Worm (Caenorhabditis elegans) whole organism, young adult: ENCODE data around the gene wht-6.
A peak's percentile ranks its signal among the peaks of the same experiment; 100 is the strongest.

Experiments used
- B0019.2 ChIP-seq: fragments of 200-800 bp; sonication (Bioruptor generic); conservative IDR thresholded peaks from 2 replicates; pipeline ENCODE4 v1.3.6; 2022; ENCODE audit warnings: missing genetic modification reagents, missing genetic modification characterization, missing compliant biosample characterization
- B0336.3 ChIP-seq: fragments of 200-800 bp; sonication (Bioruptor generic); IDR thresholded peaks from 2 replicates; pipeline ENCODE4 v1.3.6; 2022; ENCODE audit warnings: missing genetic modification characterization, missing compliant biosample characterization
- C06A6.2 ChIP-seq: fragments of 200-800 bp; sonication (Bioruptor generic); conservative IDR thresholded peaks from 2 replicates; pipeline ENCODE4 v1.3.6; 2022; ENCODE audit warnings: missing genetic modification characterization, missing compliant biosample characterization
- F10E7.11 ChIP-seq: sonication (generic microtip); optimal IDR thresholded peaks from 2 replicates; lab custom pipeline; 2017; ENCODE audit warnings: mild to moderate bottlenecking, missing genetic modification characterization, moderate library complexity, missing compliant biosample characterization
- F23B12.7 ChIP-seq: sonication (generic microtip); optimal IDR thresholded peaks from 2 replicates; lab custom pipeline; 2017; ENCODE audit warnings: missing genetic modification characterization, mild to moderate bottlenecking, missing compliant biosample characterization, antibody characterized with exemption, moderate library complexity; ENCODE audit not compliant: insufficient read depth
- F39B2.1 ChIP-seq: fragments of 200-800 bp; sonication (Bioruptor generic); IDR thresholded peaks from 2 replicates; pipeline ENCODE4 v1.3.6; 2022; ENCODE audit warnings: missing genetic modification reagents, missing genetic modification characterization, missing compliant biosample characterization
- F49E8.2 ChIP-seq: sonication (generic microtip); optimal IDR thresholded peaks from 3 replicates; lab custom pipeline; 2017; ENCODE audit warnings: missing genetic modification characterization, mild to moderate bottlenecking, missing compliant biosample characterization, antibody characterized with exemption, moderate library complexity; ENCODE audit not compliant: insufficient read depth
- T07F8.4 ChIP-seq: sonication (generic microtip); optimal IDR thresholded peaks from 2 replicates; lab custom pipeline; 2016; ENCODE audit warnings: mild to moderate bottlenecking, missing genetic modification characterization, moderate library complexity, missing compliant biosample characterization
- Y53G8AR.9 ChIP-seq: fragments of 200-800 bp; sonication (Bioruptor generic); conservative IDR thresholded peaks from 2 replicates; pipeline ENCODE4 v1.3.6; 2022; ENCODE audit warnings: missing genetic modification reagents, missing genetic modification characterization, missing compliant biosample characterization
- Y67H2A.10 ChIP-seq: fragments of 200-800 bp; sonication (Bioruptor generic); conservative IDR thresholded peaks from 2 replicates; pipeline ENCODE4 v1.3.6; 2022; ENCODE audit warnings: missing genetic modification reagents, missing genetic modification characterization, missing compliant biosample characterization
- ZK185.1 ChIP-seq: sonication (generic microtip); optimal IDR thresholded peaks from 2 replicates; lab custom pipeline; 2016; ENCODE audit warnings: mild to moderate bottlenecking, missing genetic modification characterization, missing compliant biosample characterization; ENCODE audit not compliant: poor library complexity, severe bottlenecking
- aptf-2 ChIP-seq: fragments of 200-800 bp; sonication (Bioruptor generic); conservative IDR thresholded peaks from 2 replicates; pipeline ENCODE4 v1.3.6; 2022; ENCODE audit warnings: missing genetic modification reagents, missing genetic modification characterization, missing compliant biosample characterization
- aptf-3 ChIP-seq: fragments of 200-800 bp; sonication (Bioruptor generic); IDR thresholded peaks from 2 replicates; pipeline ENCODE4 v1.3.6; 2022; ENCODE audit warnings: missing genetic modification characterization, missing compliant biosample characterization
- athp-1 ChIP-seq: sonication (generic microtip); optimal IDR thresholded peaks from 2 replicates; lab custom pipeline; 2017; ENCODE audit warnings: mild to moderate bottlenecking, missing genetic modification characterization, missing compliant biosample characterization
- bed-2 ChIP-seq: fragments of 200-800 bp; sonication (Bioruptor generic); IDR thresholded peaks from 2 replicates; pipeline ENCODE4 v1.3.6; 2022; ENCODE audit warnings: missing genetic modification reagents, missing genetic modification characterization, missing compliant biosample characterization
- ccch-3 ChIP-seq: fragments of 200-800 bp; sonication (Bioruptor generic); optimal IDR thresholded peaks from 2 replicates; lab custom pipeline; 2018; ENCODE audit warnings: mild to moderate bottlenecking, missing genetic modification characterization, missing compliant biosample characterization
- cebp-1 ChIP-seq, 2 experiments: fragments of 200-800 bp in 1 of 2; sonication (Bioruptor generic) in 1 of 2; sonication (generic microtip) in 1 of 2; IDR thresholded peaks in 1 of 2; optimal IDR thresholded peaks in 1 of 2; 2 replicates each; pipeline versions ENCODE4 v1.3.6 to Lab custom; 2017 to 2022; ENCODE audit warnings: missing compliant biosample characterization in 2 of 2, missing genetic modification characterization in 2 of 2, mild to moderate bottlenecking in 1 of 2, missing genetic modification reagents in 1 of 2, moderate library complexity in 1 of 2
- ceh-40 ChIP-seq: fragments of 200-800 bp; sonication (Bioruptor generic); IDR thresholded peaks from 2 replicates; pipeline ENCODE4 v1.3.6; 2022; ENCODE audit warnings: missing genetic modification characterization, missing compliant biosample characterization
- chd-7 ChIP-seq: sonication (generic microtip); optimal IDR thresholded peaks from 2 replicates; lab custom pipeline; 2016; ENCODE audit warnings: mild to moderate bottlenecking, missing genetic modification characterization, moderate library complexity, missing compliant biosample characterization
- dpff-1 ChIP-seq: sonication (generic microtip); optimal IDR thresholded peaks from 2 replicates; lab custom pipeline; 2017; ENCODE audit warnings: mild to moderate bottlenecking, missing genetic modification characterization, missing compliant biosample characterization
- efl-1 ChIP-seq: fragments of 150-350 bp; optimal IDR thresholded peaks from 2 replicates; lab custom pipeline; 2014; ENCODE audit warnings: missing biosample characterization, missing genetic modification reagents, missing genetic modification characterization
- egl-18 ChIP-seq: fragments of 200-800 bp; sonication (Bioruptor generic); IDR thresholded peaks from 2 replicates; pipeline ENCODE4 v1.3.6; 2022; ENCODE audit warnings: missing genetic modification reagents, missing genetic modification characterization, missing compliant biosample characterization
- ets-4 ChIP-seq: fragments of 200-800 bp; sonication (Bioruptor generic); optimal IDR thresholded peaks from 2 replicates; lab custom pipeline; 2018; ENCODE audit warnings: mild to moderate bottlenecking, missing genetic modification characterization, missing compliant biosample characterization
- fkh-3 ChIP-seq: sonication (generic microtip); optimal IDR thresholded peaks from 2 replicates; lab custom pipeline; 2016; ENCODE audit warnings: mild to moderate bottlenecking, missing genetic modification characterization, missing compliant biosample characterization
- gei-17 ChIP-seq: fragments of 200-800 bp; sonication (Bioruptor generic); optimal IDR thresholded peaks from 2 replicates; lab custom pipeline; 2018; ENCODE audit warnings: mild to moderate bottlenecking, missing genetic modification characterization, missing compliant biosample characterization
- him-1 ChIP-seq: sonication (generic microtip); optimal IDR thresholded peaks from 2 replicates; lab custom pipeline; 2016; ENCODE audit warnings: missing genotype, missing genetic modification reagents, missing genetic modification characterization, missing compliant biosample characterization
- hlh-12 ChIP-seq: sonication (generic microtip); optimal IDR thresholded peaks from 2 replicates; lab custom pipeline; 2016; ENCODE audit warnings: missing genetic modification characterization, missing compliant biosample characterization
- hmg-1.2 ChIP-seq: fragments of 200-800 bp; sonication (Bioruptor generic); IDR thresholded peaks from 2 replicates; pipeline ENCODE4 v1.3.6; 2022; ENCODE audit warnings: missing genetic modification reagents, missing genetic modification characterization, missing compliant biosample characterization
- hmg-20 ChIP-seq: fragments of 200-800 bp; sonication (Bioruptor generic); IDR thresholded peaks from 2 replicates; pipeline ENCODE4 v1.3.6; 2022; ENCODE audit warnings: missing genetic modification reagents, missing genetic modification characterization, missing compliant biosample characterization
- hrde-1 ChIP-seq: sonication (generic microtip); optimal IDR thresholded peaks from 2 replicates; lab custom pipeline; 2016; ENCODE audit warnings: missing genetic modification characterization, mild to moderate bottlenecking, missing compliant biosample characterization, moderate library complexity, missing genotype, missing genetic modification reagents, borderline replicate concordance
- let-607 ChIP-seq, 2 experiments: fragments of 200-800 bp in 1 of 2; sonication (Bioruptor generic) in 1 of 2; sonication (generic microtip) in 1 of 2; optimal IDR thresholded peaks; 2 replicates each; lab custom pipeline; 2016 to 2018; ENCODE audit warnings: mild to moderate bottlenecking in 2 of 2, missing compliant biosample characterization in 2 of 2, missing genetic modification characterization in 2 of 2, moderate library complexity in 2 of 2, missing genotype in 1 of 2
- lin-26 ChIP-seq: fragments of 200-800 bp; sonication (Bioruptor generic); IDR thresholded peaks from 2 replicates; pipeline ENCODE4 v1.3.6; 2022; ENCODE audit warnings: missing genetic modification reagents, missing genetic modification characterization, missing compliant biosample characterization
- lsl-1 ChIP-seq: fragments of 200-800 bp; sonication (Bioruptor generic); optimal IDR thresholded peaks from 2 replicates; lab custom pipeline; 2018; ENCODE audit warnings: mild to moderate bottlenecking, missing genetic modification characterization, moderate library complexity, missing compliant biosample characterization
- madf-10 ChIP-seq: sonication (generic microtip); optimal IDR thresholded peaks from 2 replicates; lab custom pipeline; 2016; ENCODE audit warnings: mild to moderate bottlenecking, missing genetic modification characterization, missing compliant biosample characterization
- nfya-2 ChIP-seq: fragments of 200-800 bp; sonication (Bioruptor generic); IDR thresholded peaks from 2 replicates; pipeline ENCODE4 v1.3.6; 2022; ENCODE audit warnings: missing genetic modification reagents, missing genetic modification characterization, missing compliant biosample characterization
- nfyb-1 ChIP-seq: fragments of 200-800 bp; sonication (Bioruptor generic); IDR thresholded peaks from 2 replicates; pipeline ENCODE4 v1.3.6; 2022; ENCODE audit warnings: missing genetic modification reagents, missing genetic modification characterization, missing compliant biosample characterization
- nhr-90 ChIP-seq: sonication (generic microtip); optimal IDR thresholded peaks from 2 replicates; lab custom pipeline; 2016; ENCODE audit warnings: missing genotype, mild to moderate bottlenecking, missing genetic modification characterization, missing compliant biosample characterization
- sdz-38 ChIP-seq: sonication (generic microtip); optimal IDR thresholded peaks from 2 replicates; lab custom pipeline; 2016; ENCODE audit warnings: missing genotype, missing genetic modification characterization, missing compliant biosample characterization
- snpc-1.3 ChIP-seq: sonication (generic microtip); optimal IDR thresholded peaks from 2 replicates; lab custom pipeline; 2017; ENCODE audit warnings: missing genetic modification characterization, mild to moderate bottlenecking, missing compliant biosample characterization, antibody characterized with exemption, moderate library complexity, missing genotype, missing genetic modification reagents; ENCODE audit not compliant: insufficient read depth
- snpc-4 ChIP-seq, 5 experiments: fragments of 150-350 bp in 1 of 5; sonication (generic microtip) in 4 of 5; optimal IDR thresholded peaks; 2 replicates each; lab custom pipeline; 2014 to 2018; ENCODE audit warnings: missing genetic modification characterization in 5 of 5, missing biosample characterization in 3 of 5, antibody characterized with exemption in 2 of 5, mild to moderate bottlenecking in 2 of 5, missing compliant biosample characterization in 2 of 5, missing genotype in 2 of 5, moderate library complexity in 2 of 5, missing genetic modification reagents in 1 of 5
- somi-1 ChIP-seq: fragments of 200-800 bp; sonication (Bioruptor generic); optimal IDR thresholded peaks from 2 replicates; lab custom pipeline; 2018; ENCODE audit warnings: mild to moderate bottlenecking, missing genetic modification characterization, missing compliant biosample characterization
- tbp1 ChIP-seq: fragments of 200-800 bp; sonication (Bioruptor generic); optimal IDR thresholded peaks from 2 replicates; lab custom pipeline; 2018; ENCODE audit warnings: mild to moderate bottlenecking, missing genetic modification characterization, missing compliant biosample characterization
- unc-62 ChIP-seq: fragments of 150-350 bp; optimal IDR thresholded peaks from 2 replicates; lab custom pipeline; 2014; ENCODE audit warnings: missing biosample characterization, missing genetic modification reagents, missing genetic modification characterization
- xnd-1 ChIP-seq: sonication (generic microtip); optimal IDR thresholded peaks from 2 replicates; lab custom pipeline; 2016; ENCODE audit warnings: missing genotype, missing genetic modification reagents, missing genetic modification characterization, missing compliant biosample characterization
- zim-3 ChIP-seq: sonication (generic microtip); optimal IDR thresholded peaks from 2 replicates; lab custom pipeline; 2017; ENCODE audit warnings: mild to moderate bottlenecking, missing genetic modification characterization, moderate library complexity, missing compliant biosample characterization
- ztf-28 ChIP-seq: fragments of 200-800 bp; sonication (Bioruptor generic); IDR thresholded peaks from 2 replicates; pipeline ENCODE4 v1.3.6; 2022; ENCODE audit warnings: missing genetic modification reagents, missing genetic modification characterization, missing compliant biosample characterization

The wht-6 gene

DNA sequence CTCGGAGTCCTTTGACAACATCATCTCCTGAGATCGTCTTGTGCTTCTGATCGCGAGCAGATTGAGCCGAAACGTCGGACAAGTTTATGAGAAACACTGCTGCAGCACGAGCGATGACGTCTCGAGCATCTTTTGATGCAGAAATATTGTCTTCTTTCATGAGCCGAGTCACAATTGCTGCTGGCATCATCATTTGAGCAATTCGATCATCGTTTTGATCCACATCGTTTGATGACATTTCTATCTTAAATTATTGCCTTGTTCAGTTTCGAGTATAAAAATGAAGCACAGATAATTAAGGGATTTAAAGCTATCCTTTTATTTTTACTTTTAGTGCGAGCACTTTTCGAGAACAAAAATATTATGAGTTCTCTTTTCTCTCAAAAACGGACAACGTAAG is 8.9 kb upstream of the wht-6 start, which contains the start of gene T26A5.8 (continued):
- TF ChIP-seq hrde-1 (tag; lab: Kevin White, UChicago) (peak; percentile 82), snpc-1.3 (tag; lab: Kevin White, UChicago) (peak; percentile 41), xnd-1 (tag; lab: Kevin White, UChicago) (no peak), snpc-4 (GFP tag; optimal IDR thresholded peaks at IDR 0.05; lab: Kevin White, UChicago) (no peak), snpc-4 (tag; optimal IDR thresholded peaks at IDR 0.05; lab: Kevin White, UChicago) (peak in 2 of 4 experiments; percentile 10 to 19), sdz-38 (tag; lab: Kevin White, UChicago) (no peak), ets-4 (GFP tag; lab: Kevin White, UChicago) (no peak), B0019.2 (GFP tag; lab: Robert Waterston, UW) (no peak), dpff-1 (tag; lab: Kevin White, UChicago) (no peak), ZK185.1 (peak; percentile 1), nhr-90 (tag; lab: Kevin White, UChicago) (peak; percentile 7), him-1 (tag; lab: Kevin White, UChicago) (no peak), Y53G8AR.9 (GFP tag; lab: Robert Waterston, UW) (peak; percentile 77), T07F8.4 (tag; lab: Kevin White, UChicago) (no peak), ccch-3 (GFP tag; lab: Kevin White, UChicago) (no peak), efl-1 (no peak), bed-2 (GFP tag; lab: Robert Waterston, UW) (no peak), hlh-12 (tag; lab: Kevin White, UChicago) (no peak), lsl-1 (peak; percentile 24), gei-17 (GFP tag; lab: Kevin White, UChicago) (no peak), B0336.3 (GFP tag; lab: Robert Waterston, UW) (peak; percentile 81), C06A6.2 (no peak), cebp-1 (GFP tag; IDR thresholded peaks at IDR 0.05; lab: Robert Waterston, UW) (no peak), cebp-1 (tag; optimal IDR thresholded peaks at IDR 0.05; lab: Kevin White, UChicago) (peak; percentile 26), ztf-28 (no peak), tbp1 (GFP tag; lab: Kevin White, UChicago) (peak; percentile 23), zim-3 (tag; lab: Kevin White, UChicago) (peak; percentile 50), ceh-40 (GFP tag; lab: Robert Waterston, UW) (no peak), lin-26 (GFP tag; lab: Robert Waterston, UW) (0 out of 2 replicates have a peak, but pooled peaks have one; percentile 56), hmg-20 (GFP tag; lab: Robert Waterston, UW) (no peak), nfya-2 (GFP tag; lab: Robert Waterston, UW) (no peak), athp-1 (peak; percentile 75), F10E7.11 (tag; lab: Kevin White, UChicago) (peak; percentile 68), nfyb-1 (GFP tag; lab: Robert Waterston, UW) (peak; percentile 56), fkh-3 (tag; lab: Kevin White, UChicago) (no peak), egl-18 (0 out of 2 replicates have a peak, but pooled peaks have one; percentile 42), hmg-1.2 (GFP tag; lab: Robert Waterston, UW) (no peak), F39B2.1 (GFP tag; lab: Robert Waterston, UW) (no peak), somi-1 (GFP tag; lab: Kevin White, UChicago) (no peak), F49E8.2 (peak; percentile 51), chd-7 (tag; lab: Kevin White, UChicago) (peak; percentile 5), unc-62 (GFP tag; lab: Kevin White, UChicago) (no peak), let-607 (tag; optimal IDR thresholded peaks at IDR 0.05; lab: Kevin White, UChicago) (peak in 1 of 2 experiments; percentile 24), Y67H2A.10 (no peak), aptf-3 (no peak), aptf-2 (no peak), madf-10 (tag; lab: Kevin White, UChicago) (no peak), F23B12.7 (no peak)
- TF ChIP-seq, all 124 proteins: peak for 43
